Worm (Caenorhabditis elegans): ENCODE measurements around the gene gkow-1.

DNA sequence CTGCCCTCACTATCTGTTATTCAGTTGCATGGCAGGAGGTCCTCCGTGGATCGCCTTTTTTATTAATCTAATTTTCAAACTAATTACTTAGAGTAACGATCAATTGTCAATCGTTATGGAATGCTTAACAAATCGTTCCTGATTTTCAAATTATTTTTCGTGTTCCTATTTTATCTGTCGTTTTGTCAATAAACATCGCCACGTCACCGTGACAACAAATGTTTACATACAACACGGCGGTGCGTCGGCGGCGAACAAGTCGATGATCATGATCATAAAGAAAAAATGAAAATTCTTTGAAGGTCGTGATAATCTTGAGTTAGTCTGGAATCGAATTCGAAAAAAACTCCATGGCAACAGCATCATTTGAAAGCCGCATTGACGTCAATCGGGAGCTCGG is 12.5 kb upstream of the gkow-1 start:
- no peak for TF ChIP-seq xbp-1 (tag; optimal IDR thresholded peaks at IDR 0.05)
- no peak for TF ChIP-seq mep-1 (tag; optimal IDR thresholded peaks at IDR 0.05)
- no peak for TF ChIP-seq blmp-1 (tag; optimal IDR thresholded peaks at IDR 0.05)
- no peak for TF ChIP-seq mdl-1 (tag; optimal IDR thresholded peaks at IDR 0.05)
- TF ChIP-seq ama-1 (optimal IDR thresholded peaks at IDR 0.05): no peak
- TF ChIP-seq nhr-237 (tag; optimal IDR thresholded peaks at IDR 0.05): no peak
- TF ChIP-seq jun-1 (tag; optimal IDR thresholded peaks at IDR 0.05): no peak
- TF ChIP-seq pqm-1 (tag; optimal IDR thresholded peaks at IDR 0.05): no peak
